Worm (Caenorhabditis elegans): ENCODE results near the gene ZK1098.9.

DNA sequence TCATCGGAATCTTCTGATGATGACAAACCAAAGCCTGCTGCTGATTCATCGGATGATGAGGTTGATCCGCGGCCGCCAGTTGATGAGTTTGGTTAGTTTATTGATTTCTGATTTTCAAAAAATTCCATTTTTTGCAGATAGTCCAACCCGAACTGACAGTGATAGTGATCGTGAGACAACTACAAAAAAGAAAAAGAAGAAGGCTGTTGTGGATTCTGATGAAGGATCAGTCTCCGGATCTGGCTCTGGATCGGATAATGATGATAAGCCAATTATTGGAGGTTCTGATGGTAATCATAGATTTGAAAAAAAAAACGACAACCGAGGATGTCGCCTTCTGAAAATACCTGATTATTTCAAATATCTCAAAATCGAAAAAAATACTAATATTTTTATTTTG lies 48.1 kb upstream of the ZK1098.9 start:
- no peak for TF ChIP-seq flt-1 (GFP tag; IDR thresholded peaks at IDR 0.05)
- no peak for TF ChIP-seq ref-1 (GFP tag; conservative IDR thresholded peaks at IDR 0.05)
- no peak for TF ChIP-seq klf-2 (GFP tag; conservative IDR thresholded peaks at IDR 0.05)
- TF ChIP-seq T22C8.4 (GFP tag; IDR thresholded peaks at IDR 0.05): no peak

Data from whole organism, midembryonic.